Fruit fly (Drosophila melanogaster): ENCODE measurements around the gene Rhau.

Gene Rhau

DNA sequence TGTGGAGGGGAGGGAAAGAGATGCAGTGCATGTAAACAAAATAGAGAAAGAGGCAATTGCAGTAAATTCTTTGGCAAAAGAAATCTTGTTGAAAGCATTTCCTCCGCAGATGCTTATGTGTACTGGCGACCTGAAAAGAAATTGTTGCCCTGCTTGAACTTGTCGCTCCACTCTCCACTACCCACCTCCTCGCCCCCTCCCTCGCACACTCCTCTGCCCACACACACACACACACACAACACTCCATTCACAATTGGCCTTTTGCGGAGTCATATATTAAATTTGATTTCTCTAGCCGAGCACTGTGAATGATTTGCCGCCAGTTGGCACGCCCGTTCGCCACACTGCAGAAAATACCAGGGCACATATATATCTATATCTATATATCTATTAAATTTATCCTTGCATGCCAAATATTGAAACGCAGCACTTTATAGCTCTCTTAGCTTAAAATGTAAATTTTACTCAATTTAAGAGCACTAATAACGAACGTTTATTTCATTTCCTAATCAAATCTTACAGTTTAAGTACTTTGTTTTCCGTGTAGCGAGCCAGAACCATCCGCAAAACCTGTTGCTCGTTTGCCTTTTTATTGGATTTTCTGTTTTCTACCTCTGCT lies 1.2 kb upstream of the Rhau start (continued):
- TF ChIP-seq pros (GFP tag; optimal IDR thresholded peaks at IDR 0.05) (no peak), CkIIα-i1 (GFP tag; IDR thresholded peaks at IDR 0.05) (no peak), CG18476 (GFP tag; optimal IDR thresholded peaks at IDR 0.05) (peak; percentile 45), ftz-f1 (GFP tag; optimal IDR thresholded peaks at IDR 0.05) (peak; percentile 21), Hey (tag; optimal IDR thresholded peaks at IDR 0.05) (no peak), Med (GFP tag) (peak; percentile 95), CG15269 (tag; optimal IDR thresholded peaks at IDR 0.05) (peak; percentile 64), ERR (GFP tag; optimal IDR thresholded peaks at IDR 0.05) (no peak), NC2β (GFP tag; optimal IDR thresholded peaks at IDR 0.05) (no peak), tio (GFP tag; optimal IDR thresholded peaks at IDR 0.05) (peak; percentile 57), CG30403 (GFP tag; optimal IDR thresholded peaks at IDR 0.05) (peak; percentile 66), TFAM (GFP tag; optimal IDR thresholded peaks at IDR 0.05) (no peak), CG12299 (tag; optimal IDR thresholded peaks at IDR 0.05) (peak; percentile 50), CoRest (tag; optimal IDR thresholded peaks at IDR 0.05) (peak; percentile 60), Lpt (GFP tag; optimal IDR thresholded peaks at IDR 0.05) (no peak), CG6272 (GFP tag; IDR thresholded peaks at IDR 0.05) (no peak; the same call in 1 of the 2 replicates), CG17912 (GFP tag; optimal IDR thresholded peaks at IDR 0.05) (no peak), CG4404 (GFP tag; IDR thresholded peaks at IDR 0.05) (peak; percentile 64), pfk (GFP tag; optimal IDR thresholded peaks at IDR 0.05) (no peak), otp (GFP tag; IDR thresholded peaks at IDR 0.05) (peak; percentile 23; the same call in 2 of the 3 replicates), CG17829 (tag; optimal IDR thresholded peaks at IDR 0.05) (peak; percentile 72), CG11093 (GFP tag; IDR thresholded peaks at IDR 0.05) (no peak), esg (GFP tag; conservative IDR thresholded peaks at IDR 0.05) (peak; percentile 59), pan (optimal IDR thresholded peaks at IDR 0.05) (no peak), pan (GFP tag; optimal IDR thresholded peaks at IDR 0.05 in 1 of 2, IDR thresholded peaks at IDR 0.05 in 1 of 2) (peak in 1 of 2 experiments; percentile 74), schlank (tag; optimal IDR thresholded peaks at IDR 0.05) (peak; percentile 46), CG10274 (GFP tag; optimal IDR thresholded peaks at IDR 0.05) (peak; percentile 59), croc (GFP tag; conservative IDR thresholded peaks at IDR 0.05) (peak; percentile 24; the same call in 1 of the 3 replicates), CG3065 (GFP tag; optimal IDR thresholded peaks at IDR 0.05) (no peak), gem (tag; optimal IDR thresholded peaks at IDR 0.05) (peak; percentile 76), CG34422 (GFP tag; IDR thresholded peaks at IDR 0.05) (peak; percentile 64; the same call in 2 of the 3 replicates), prd (optimal IDR thresholded peaks at IDR 0.05) (no peak), prd (GFP tag; IDR thresholded peaks at IDR 0.05) (peak; percentile 81), CG1792 (GFP tag; optimal IDR thresholded peaks at IDR 0.05) (peak; percentile 19), CG17802 (tag; optimal IDR thresholded peaks at IDR 0.05) (no peak), Drgx (GFP tag; IDR thresholded peaks at IDR 0.05) (peak; percentile 86), Lhr (GFP tag; optimal IDR thresholded peaks at IDR 0.05) (no peak), p53 (GFP tag; optimal IDR thresholded peaks at IDR 0.05) (no peak), CG10321 (GFP tag; IDR thresholded peaks at IDR 0.05) (no peak), lbe (GFP tag; optimal IDR thresholded peaks at IDR 0.05) (peak; percentile 72), Xbp1 (GFP tag; optimal IDR thresholded peaks at IDR 0.05) (peak; percentile 45), CG12104 (GFP tag; optimal IDR thresholded peaks at IDR 0.05) (peak; percentile 15), Taf1 (GFP tag; IDR thresholded peaks at IDR 0.05) (peak; percentile 71), CG15011 (GFP tag; optimal IDR thresholded peaks at IDR 0.05) (peak; percentile 58), Asciz (GFP tag; optimal IDR thresholded peaks at IDR 0.05) (peak; percentile 55), nerfin-2 (GFP tag; IDR thresholded peaks at IDR 0.05; ENCODE audit: partially characterized antibody) (no peak), Ravus (GFP tag; IDR thresholded peaks at IDR 0.05) (no peak; the same call in 1 of the 2 replicates), CG3838 (GFP tag; optimal IDR thresholded peaks at IDR 0.05) (no peak), Oaz (GFP tag; IDR thresholded peaks at IDR 0.05) (peak; percentile 70), CG11560 (tag; IDR thresholded peaks at IDR 0.05) (peak; percentile 59; the same call in 1 of the 3 replicates), vfl (GFP tag; optimal IDR thresholded peaks at IDR 0.05) (peak; percentile 35)

All from whole organism, embryonic.